Fruit fly (Drosophila melanogaster): ENCODE data around the gene Bsg.

DNA sequence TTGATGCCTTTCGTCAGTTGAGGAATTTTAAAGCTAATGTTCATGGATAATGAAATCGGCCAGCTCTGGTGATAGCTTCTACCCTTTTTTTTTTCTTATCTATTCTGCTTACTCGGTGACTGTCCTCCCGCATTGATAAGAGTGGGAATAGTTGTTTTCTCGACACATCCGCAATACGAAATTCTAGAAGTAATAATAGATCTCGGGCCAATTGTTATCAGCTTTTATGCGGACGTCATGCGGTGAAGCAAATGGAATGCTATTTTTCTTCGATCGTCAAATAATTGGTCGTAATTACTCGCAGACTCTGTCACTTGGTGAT, 4.2 kb downstream of the Bsg start:
- TF ChIP-seq psq (optimal IDR thresholded peaks at IDR 0.05) (no peak), CG8478 (optimal IDR thresholded peaks at IDR 0.05) (no peak), pan (optimal IDR thresholded peaks at IDR 0.05) (no peak), Dll (optimal IDR thresholded peaks at IDR 0.05) (no peak), EcR (GFP tag; optimal IDR thresholded peaks at IDR 0.05) (no peak), usp (GFP tag; optimal IDR thresholded peaks at IDR 0.05) (no peak)

Measured in whole organism.